Fruit fly (Drosophila melanogaster) Kc167 (cell line): ENCODE data around the gene CG3592.

Experiments used
- Myc ChIP-seq: fragments of >200 bp; optimal IDR thresholded peaks from 2 replicates; lab custom pipeline; 2017; ENCODE audit warnings: missing external identifiers
- Sin3A ChIP-seq: fragments of >200 bp; optimal IDR thresholded peaks from 2 replicates; lab custom pipeline; 2018; ENCODE audit warnings: missing external identifiers
- insv ChIP-seq: fragments of >200 bp; optimal IDR thresholded peaks from 3 replicates; lab custom pipeline; 2018; ENCODE audit warnings: missing external identifiers
- psq ChIP-seq: fragments of >200 bp; optimal IDR thresholded peaks from 2 replicates; lab custom pipeline; 2017; ENCODE audit warnings: missing external identifiers
- ttk ChIP-seq: sonication (Bioruptor generic); optimal IDR thresholded peaks from 2 replicates; lab custom pipeline; 2017; ENCODE audit warnings: missing external identifiers

DNA sequence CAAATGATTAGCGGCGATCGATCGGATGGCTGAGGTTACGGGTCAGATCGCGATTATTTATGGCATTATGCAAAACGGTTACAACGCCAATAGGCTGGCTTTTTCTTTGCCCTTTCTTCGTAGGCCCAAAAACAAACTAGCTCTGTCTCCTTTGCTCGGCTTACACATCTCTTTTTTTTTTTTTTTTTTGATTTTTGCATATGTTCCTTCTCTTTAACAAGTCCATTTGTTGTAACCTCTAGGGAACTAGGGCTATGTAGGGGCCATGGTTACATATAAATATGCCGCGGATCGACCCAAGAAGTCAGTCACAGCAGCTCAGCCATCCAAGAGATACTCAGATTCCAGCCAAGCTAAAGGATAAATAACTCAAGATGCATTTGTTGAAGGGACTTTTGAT is 6.2 kb downstream of the CG3592 start, which contains the start of gene CG14421:
- no peak for TF ChIP-seq psq (lab: Kevin White, UChicago)
- no peak for TF ChIP-seq Myc
- TF ChIP-seq ttk (lab: Kevin White, UChicago): no peak
- no peak for TF ChIP-seq insv (lab: Kevin White, UChicago)
- TF ChIP-seq Sin3A (lab: Kevin White, UChicago): no peak
